Fruit fly (Drosophila melanogaster) whole organism, embryonic: Measurements from ENCODE around the gene CG43658.

ENCODE experiments used
- Ada2b ChIP-seq: fragments of 200-800 bp; sonication (Bioruptor generic); IDR thresholded peaks from 2 replicates; pipeline ENCODE4 v1.3.6; 2022; ENCODE audit warnings: missing biosample characterization, missing genetic modification characterization
- CG10321 ChIP-seq: fragments of 200-800 bp; sonication (Bioruptor generic); IDR thresholded peaks from 2 replicates; pipeline ENCODE4 v1.3.6; 2022; ENCODE audit warnings: missing biosample characterization, missing genetic modification characterization
- CG11696 ChIP-seq: fragments of 200-800 bp; sonication (Bioruptor generic); IDR thresholded peaks from 2 replicates; pipeline ENCODE4 v1.3.6; 2022; ENCODE audit warnings: missing biosample characterization, missing genetic modification characterization
- CG12942 ChIP-seq: fragments of 200-800 bp; sonication (Bioruptor generic); optimal IDR thresholded peaks from 3 replicates; lab custom pipeline; 2016; ENCODE audit warnings: missing biosample characterization, missing genetic modification characterization
- CG15479 ChIP-seq: fragments of 200-800 bp; sonication (Bioruptor generic); optimal IDR thresholded peaks from 3 replicates; lab custom pipeline; 2019; ENCODE audit warnings: missing biosample characterization, mild to moderate bottlenecking, missing genetic modification characterization, moderate library complexity
- CG1602 ChIP-seq: fragments of 200-800 bp; sonication (Bioruptor generic); optimal IDR thresholded peaks from 3 replicates; lab custom pipeline; 2016; ENCODE audit warnings: missing biosample characterization, missing genetic modification characterization
- CG17568 ChIP-seq: fragments of 200-800 bp; sonication (Bioruptor generic); optimal IDR thresholded peaks from 2 replicates; lab custom pipeline; 2018; ENCODE audit warnings: missing biosample characterization, mild to moderate bottlenecking, missing genetic modification characterization, moderate library complexity
- CG17829 ChIP-seq: fragments of 200-800 bp; optimal IDR thresholded peaks from 2 replicates; lab custom pipeline; 2019; ENCODE audit warnings: missing biosample characterization, mild to moderate bottlenecking, missing genetic modification characterization, moderate library complexity
- CG1832 ChIP-seq: fragments of 200-800 bp; sonication (Bioruptor generic); optimal IDR thresholded peaks from 2 replicates; lab custom pipeline; 2017; ENCODE audit warnings: missing biosample characterization, mild to moderate bottlenecking, missing genetic modification characterization, inconsistent platforms
- CG18476 ChIP-seq: fragments of 200-800 bp; sonication (Bioruptor generic); optimal IDR thresholded peaks from 2 replicates; lab custom pipeline; 2016; ENCODE audit warnings: missing biosample characterization, mild to moderate bottlenecking, missing genetic modification characterization
- CG18764 ChIP-seq: fragments of 200-800 bp; sonication (Bioruptor generic); optimal IDR thresholded peaks from 3 replicates; lab custom pipeline; 2016; ENCODE audit warnings: missing biosample characterization, missing genetic modification characterization
- CG2678 ChIP-seq: fragments of 200-800 bp; sonication (Bioruptor generic); optimal IDR thresholded peaks from 3 replicates; lab custom pipeline; 2019; ENCODE audit warnings: missing biosample characterization, mild to moderate bottlenecking, missing genetic modification characterization, moderate library complexity
- CG32532 ChIP-seq: fragments of 200-800 bp; sonication (Bioruptor generic); IDR thresholded peaks from 2 replicates; pipeline ENCODE4 v1.3.6; 2022; ENCODE audit warnings: missing biosample characterization, missing genetic modification characterization
- CG33557 ChIP-seq: fragments of 200-800 bp; sonication (Bioruptor generic); optimal IDR thresholded peaks from 2 replicates; lab custom pipeline; 2019; ENCODE audit warnings: missing biosample characterization, mild to moderate bottlenecking, missing genetic modification characterization, moderate library complexity
- CG3995 ChIP-seq: fragments of 200-800 bp; sonication (Bioruptor generic); optimal IDR thresholded peaks from 3 replicates; lab custom pipeline; 2016; ENCODE audit warnings: missing biosample characterization, missing genetic modification characterization
- CG4617 ChIP-seq: fragments of 200-800 bp; sonication (Bioruptor generic); optimal IDR thresholded peaks from 3 replicates; lab custom pipeline; 2016; ENCODE audit warnings: missing biosample characterization, missing genetic modification characterization, borderline replicate concordance
- CG4707 ChIP-seq: fragments of 200-800 bp; sonication (Bioruptor generic); optimal IDR thresholded peaks from 2 replicates; lab custom pipeline; 2018; ENCODE audit warnings: missing biosample characterization, mild to moderate bottlenecking, missing genetic modification characterization, moderate library complexity
- CG7839 ChIP-seq: fragments of 200-800 bp; sonication (Bioruptor generic); optimal IDR thresholded peaks from 3 replicates; lab custom pipeline; 2018; ENCODE audit warnings: missing biosample characterization, mild to moderate bottlenecking, missing genetic modification characterization, moderate library complexity
- CG7928 ChIP-seq: fragments of 200-800 bp; sonication (Bioruptor generic); optimal IDR thresholded peaks from 2 replicates; lab custom pipeline; 2017; ENCODE audit warnings: missing biosample characterization, mild to moderate bottlenecking, missing genetic modification characterization
- CG8290 ChIP-seq, 3 experiments: fragments of 200-800 bp; sonication (Bioruptor generic); optimal IDR thresholded peaks; 2 replicates each; lab custom pipeline; 2016 to 2019; ENCODE audit warnings: missing biosample characterization in 3 of 3, missing genetic modification characterization in 3 of 3, mild to moderate bottlenecking in 2 of 3, moderate library complexity in 1 of 3
- Dip3 ChIP-seq: fragments of 200-800 bp; sonication (Bioruptor generic); optimal IDR thresholded peaks from 3 replicates; lab custom pipeline; 2016; ENCODE audit warnings: missing biosample characterization, missing genetic modification characterization
- Dll ChIP-seq: fragments of 200-800 bp; sonication (Bioruptor generic); IDR thresholded peaks from 4 replicates; pipeline ENCODE4 v1.3.6; 2022; ENCODE audit warnings: missing biosample characterization, missing genetic modification characterization; ENCODE audit not compliant: partially characterized antibody
- Ets97D ChIP-seq: fragments of 200-800 bp; sonication (Bioruptor generic); optimal IDR thresholded peaks from 3 replicates; lab custom pipeline; 2016; ENCODE audit warnings: missing biosample characterization, missing genetic modification characterization
- Hr51 ChIP-seq, 2 experiments: fragments of 200-800 bp; sonication (Bioruptor generic); optimal IDR thresholded peaks; 2 replicates in 1 of 2; 3 replicates in 1 of 2; lab custom pipeline; 2016 to 2018; ENCODE audit warnings: missing biosample characterization in 2 of 2, missing genetic modification characterization in 2 of 2, mild to moderate bottlenecking in 1 of 2, moderate library complexity in 1 of 2
- Hsf ChIP-seq: fragments of 200-800 bp; sonication (Bioruptor generic); optimal IDR thresholded peaks from 3 replicates; lab custom pipeline; 2016; ENCODE audit warnings: missing biosample characterization, missing genetic modification characterization
- Lhr ChIP-seq: fragments of 200-800 bp; sonication (Bioruptor generic); optimal IDR thresholded peaks from 3 replicates; lab custom pipeline; 2017; ENCODE audit warnings: mild to moderate bottlenecking, missing biosample characterization, missing genetic modification reagents, missing genetic modification characterization
- NC2β ChIP-seq: fragments of 200-800 bp; sonication (Bioruptor generic); optimal IDR thresholded peaks from 2 replicates; lab custom pipeline; 2016; ENCODE audit warnings: missing biosample characterization, missing genetic modification characterization
- PHDP ChIP-seq: fragments of 200-800 bp; sonication (Bioruptor generic); optimal IDR thresholded peaks from 3 replicates; lab custom pipeline; 2018; ENCODE audit warnings: missing biosample characterization, mild to moderate bottlenecking, missing genetic modification characterization, moderate library complexity
- Pdp1 ChIP-seq, 2 experiments: fragments of 200-800 bp; sonication (Bioruptor generic); optimal IDR thresholded peaks; 3 replicates each; lab custom pipeline; 2016; ENCODE audit warnings: missing biosample characterization in 2 of 2, missing genetic modification characterization in 2 of 2, mild to moderate bottlenecking in 1 of 2, moderate library complexity in 1 of 2
- Sox102F ChIP-seq: fragments of 200-800 bp; sonication (Bioruptor generic); optimal IDR thresholded peaks from 2 replicates; lab custom pipeline; 2018; ENCODE audit warnings: missing biosample characterization, mild to moderate bottlenecking, missing genetic modification characterization, moderate library complexity
- Xbp1 ChIP-seq: fragments of 200-800 bp; sonication (Bioruptor generic); optimal IDR thresholded peaks from 3 replicates; lab custom pipeline; 2016; ENCODE audit warnings: missing biosample characterization, mild to moderate bottlenecking, missing genetic modification characterization
- ara ChIP-seq: fragments of 200-800 bp; sonication (Bioruptor generic); IDR thresholded peaks from 2 replicates; pipeline ENCODE4 v1.3.6; 2022; ENCODE audit warnings: missing biosample characterization, missing genetic modification characterization
- bab2 ChIP-seq: fragments of 200-800 bp; sonication (Bioruptor generic); optimal IDR thresholded peaks from 2 replicates; lab custom pipeline; 2016; ENCODE audit warnings: missing biosample characterization, missing genetic modification characterization
- chif ChIP-seq, 2 experiments: fragments of 200-800 bp; sonication (Bioruptor generic); optimal IDR thresholded peaks; 3 replicates each; lab custom pipeline; 2016; ENCODE audit warnings: missing biosample characterization in 2 of 2, missing genetic modification characterization in 2 of 2
- dpn ChIP-seq, 2 experiments: fragments of 200-800 bp; sonication (Bioruptor generic); optimal IDR thresholded peaks; 3 replicates each; lab custom pipeline; 2016; ENCODE audit warnings: missing biosample characterization in 2 of 2, missing genetic modification characterization in 2 of 2
- gcm ChIP-seq: fragments of 200-800 bp; sonication (Bioruptor generic); optimal IDR thresholded peaks from 2 replicates; lab custom pipeline; 2019; ENCODE audit warnings: missing biosample characterization, mild to moderate bottlenecking, missing genetic modification characterization, moderate library complexity
- gsb-n ChIP-seq: fragments of 200-800 bp; sonication (Bioruptor generic); optimal IDR thresholded peaks from 3 replicates; lab custom pipeline; 2018; ENCODE audit warnings: missing biosample characterization, mild to moderate bottlenecking, missing genetic modification characterization
- lbe ChIP-seq: fragments of 200-800 bp; sonication (Bioruptor generic); optimal IDR thresholded peaks from 2 replicates; lab custom pipeline; 2016; ENCODE audit warnings: missing biosample characterization, mild to moderate bottlenecking, missing genetic modification characterization
- lmd ChIP-seq: fragments of 200-800 bp; sonication (Bioruptor generic); IDR thresholded peaks from 2 replicates; pipeline ENCODE4 v1.3.6; 2022; ENCODE audit warnings: missing biosample characterization, missing genetic modification characterization
- nerfin-1 ChIP-seq: fragments of 200-800 bp; sonication (Bioruptor generic); optimal IDR thresholded peaks from 3 replicates; lab custom pipeline; 2019; ENCODE audit warnings: missing biosample characterization, mild to moderate bottlenecking, missing genetic modification characterization, moderate library complexity
- pho ChIP-seq: fragments of 200-800 bp; sonication (Bioruptor generic); optimal IDR thresholded peaks from 2 replicates; lab custom pipeline; 2016; ENCODE audit warnings: missing biosample characterization, missing genetic modification characterization
- pum ChIP-seq: fragments of 200-800 bp; sonication (Bioruptor generic); optimal IDR thresholded peaks from 2 replicates; lab custom pipeline; 2016; ENCODE audit warnings: missing biosample characterization, missing genetic modification characterization
- ro ChIP-seq: fragments of 200-800 bp; sonication (Bioruptor generic); IDR thresholded peaks from 2 replicates; pipeline ENCODE4 v1.3.6; 2022; ENCODE audit warnings: missing biosample characterization, missing genetic modification characterization
- row ChIP-seq: fragments of 200-800 bp; sonication (Bioruptor generic); IDR thresholded peaks from 3 replicates; pipeline ENCODE4 v1.3.6; 2022; ENCODE audit warnings: missing biosample characterization, missing genetic modification characterization
- sisA ChIP-seq: fragments of 200-800 bp; sonication (Bioruptor generic); IDR thresholded peaks from 2 replicates; pipeline ENCODE4 v1.3.6; 2022; ENCODE audit warnings: missing biosample characterization, missing genetic modification characterization
- slbo ChIP-seq: fragments of 200-800 bp; sonication (Bioruptor generic); IDR thresholded peaks from 2 replicates; pipeline ENCODE4 v1.3.6; 2022; ENCODE audit warnings: missing biosample characterization, missing genetic modification characterization
- stc ChIP-seq: fragments of 200-800 bp; sonication (Bioruptor generic); IDR thresholded peaks from 2 replicates; pipeline ENCODE4 v1.3.6; 2022; ENCODE audit warnings: missing biosample characterization, missing genetic modification characterization
- toy ChIP-seq: fragments of 200-800 bp; sonication (Bioruptor generic); IDR thresholded peaks from 2 replicates; pipeline ENCODE4 v1.3.6; 2022; ENCODE audit warnings: missing biosample characterization, missing genetic modification characterization
- unc-4 ChIP-seq: fragments of 200-800 bp; sonication (Bioruptor generic); IDR thresholded peaks from 2 replicates; pipeline ENCODE4 v1.3.6; 2022; ENCODE audit warnings: missing biosample characterization, missing genetic modification characterization; ENCODE audit not compliant: partially characterized antibody

CG43658 gene

dm6 chrX:17501521-17501920 is 59.5 kb downstream of the CG43658 start (continued):
- TF ChIP-seq CG32532 (GFP tag; lab: Robert Waterston, UW) = no peak
- no peak for TF ChIP-seq CG4617 (GFP tag; lab: Kevin White, UChicago)
- no peak for TF ChIP-seq CG18476 (GFP tag; lab: Kevin White, UChicago)
- TF ChIP-seq CG3995 (GFP tag; lab: Kevin White, UChicago) = no peak
- no peak for TF ChIP-seq CG12942 (GFP tag; lab: Kevin White, UChicago)
- 0 out of 2 replicates have a peak, but pooled peaks have one; percentile 47 for TF ChIP-seq ara (GFP tag; lab: Robert Waterston, UW)
- peak; percentile 38; the same call in 1 of the 2 replicates for TF ChIP-seq stc
- no peak for TF ChIP-seq Lhr
- peak; percentile 46 for TF ChIP-seq nerfin-1
- no peak for TF ChIP-seq bab2 (GFP tag; lab: Kevin White, UChicago)
- no peak for TF ChIP-seq CG4707
- TF ChIP-seq CG18764 (GFP tag; lab: Kevin White, UChicago) = no peak
- peak; percentile 42; the same call in 1 of the 2 replicates for TF ChIP-seq lmd (GFP tag; lab: Robert Waterston, UW)

DNA sequence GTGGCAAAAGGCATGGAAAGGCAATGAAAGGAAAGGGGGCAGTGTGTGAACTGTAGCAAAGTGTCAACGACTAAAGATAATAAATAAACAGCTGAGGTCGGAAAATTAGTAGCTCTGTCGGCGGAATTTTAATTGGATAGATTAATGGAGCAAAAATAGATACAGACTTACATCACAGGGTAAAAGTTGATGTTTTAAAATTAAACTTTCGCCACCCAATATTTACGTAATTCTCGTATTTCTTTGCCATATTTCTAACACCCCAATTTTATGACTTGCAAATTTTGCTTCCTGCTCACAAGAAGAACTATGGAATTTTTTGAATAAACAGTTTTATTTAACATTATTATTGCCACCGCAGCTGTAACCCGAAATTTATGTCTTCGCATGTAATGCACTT is 62.0 kb downstream of the CG43658 start:
- TF ChIP-seq ro (GFP tag; lab: Robert Waterston, UW) = no peak
- TF ChIP-seq lbe (GFP tag; lab: Kevin White, UChicago) = no peak
- peak; percentile 2 for TF ChIP-seq gsb-n
- TF ChIP-seq Dip3 = no peak
- peak; percentile 4 for TF ChIP-seq CG17568 (GFP tag; lab: Kevin White, UChicago)
- TF ChIP-seq CG17829 (tag; lab: Kevin White, UChicago) = no peak
- TF ChIP-seq gcm (GFP tag; lab: Kevin White, UChicago) = no peak
- TF ChIP-seq dpn (GFP tag; optimal IDR thresholded peaks at IDR 0.05; lab: Kevin White, UChicago) = peak; percentile 23 to 25
- peak; percentile 27 for TF ChIP-seq PHDP (tag; lab: Kevin White, UChicago)
- no peak for TF ChIP-seq CG7928
- no peak for TF ChIP-seq CG11696 (GFP tag; lab: Robert Waterston, UW)
- peak; percentile 37 for TF ChIP-seq Sox102F (GFP tag; lab: Kevin White, UChicago)
- TF ChIP-seq sisA (GFP tag; lab: Robert Waterston, UW) = 0 out of 2 replicates have a peak, but pooled peaks have one; percentile 5
- peak in 1 of 2 experiments; percentile 28 for TF ChIP-seq Pdp1 (GFP tag; optimal IDR thresholded peaks at IDR 0.05; lab: Kevin White, UChicago)
- TF ChIP-seq Hr51 (GFP tag; optimal IDR thresholded peaks at IDR 0.05; lab: Kevin White, UChicago) = peak in 1 of 2 experiments; percentile 32
- no peak for TF ChIP-seq CG1832
- TF ChIP-seq CG1602 = peak; percentile 0
- TF ChIP-seq CG10321 (GFP tag; lab: Robert Waterston, UW) = no peak
- TF ChIP-seq Xbp1 (GFP tag; lab: Kevin White, UChicago) = peak; percentile 11
- TF ChIP-seq pum = no peak
- TF ChIP-seq CG8290 (GFP tag; optimal IDR thresholded peaks at IDR 0.05; lab: Kevin White, UChicago) = no peak
- no peak for TF ChIP-seq CG8290 (tag; optimal IDR thresholded peaks at IDR 0.05; lab: Kevin White, UChicago)
- TF ChIP-seq CG7839 (tag; lab: Kevin White, UChicago) = peak; percentile 23
- TF ChIP-seq row (GFP tag; lab: Robert Waterston, UW) = peak; percentile 61; the same call in 2 of the 3 replicates
- no peak for TF ChIP-seq Ets97D (GFP tag; lab: Kevin White, UChicago)
- no peak for TF ChIP-seq toy (GFP tag; lab: Robert Waterston, UW)
- no peak for TF ChIP-seq CG33557
- TF ChIP-seq Hsf (GFP tag; lab: Kevin White, UChicago) = peak; percentile 28
- no peak for TF ChIP-seq unc-4
- peak; percentile 5 for TF ChIP-seq NC2β
- TF ChIP-seq CG2678 (tag; lab: Kevin White, UChicago) = peak; percentile 17
- no peak for TF ChIP-seq Dll (GFP tag; lab: Robert Waterston, UW)
- no peak for TF ChIP-seq pho
- TF ChIP-seq CG15479 (GFP tag; lab: Kevin White, UChicago) = no peak
- peak in 1 of 2 experiments; percentile 5 for TF ChIP-seq chif (GFP tag; optimal IDR thresholded peaks at IDR 0.05; lab: Kevin White, UChicago)
- 0 out of 2 replicates have a peak, but pooled peaks have one; percentile 5 for TF ChIP-seq Ada2b (GFP tag; lab: Robert Waterston, UW)
- peak; percentile 50; the same call in 1 of the 2 replicates for TF ChIP-seq slbo
